Worm (Caenorhabditis elegans): ENCODE data around the gene Y48B6A.10.
A peak's percentile ranks its signal among the peaks of the same experiment; 100 is the strongest.

Y48B6A.10 gene

DNA sequence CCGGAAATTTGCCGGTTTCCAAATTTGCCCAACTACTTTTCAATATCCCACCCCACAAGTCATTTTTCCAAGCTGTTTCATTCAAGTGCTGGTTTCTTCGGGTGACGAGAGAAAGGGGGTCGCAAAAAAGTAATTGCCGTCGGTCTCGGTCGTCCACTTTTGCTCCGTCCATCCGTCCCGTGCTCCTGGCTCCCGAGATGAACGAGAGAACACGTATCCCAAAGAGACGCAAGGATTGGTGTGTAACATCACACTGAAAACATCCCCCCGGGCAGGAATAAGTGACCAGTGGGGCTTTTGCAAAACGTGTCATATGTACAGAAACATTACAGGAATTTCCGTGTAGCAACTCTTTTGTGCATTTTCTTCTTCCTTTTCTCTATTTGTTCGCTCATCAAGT lies 37.6 kb upstream of the Y48B6A.10 start:
- TF ChIP-seq dmd-9 (GFP tag; IDR thresholded peaks at IDR 0.05) (no peak), daf-8 (GFP tag; IDR thresholded peaks at IDR 0.05) (no peak), mep-1 (tag; optimal IDR thresholded peaks at IDR 0.05) (no peak), php-3 (GFP tag; IDR thresholded peaks at IDR 0.05) (no peak), nhr-25 (tag; optimal IDR thresholded peaks at IDR 0.05; ENCODE audit: borderline replicate concordance, insufficient read depth) (no peak), spr-1 (tag; optimal IDR thresholded peaks at IDR 0.05) (no peak), hlh-11 (tag; optimal IDR thresholded peaks at IDR 0.05) (peak; percentile 12), spr-3 (GFP tag; optimal IDR thresholded peaks at IDR 0.05) (no peak), F44E2.7 (GFP tag; IDR thresholded peaks at IDR 0.05) (peak; percentile 35; the same call in 1 of the 2 replicates), mes-2 (tag; optimal IDR thresholded peaks at IDR 0.05; ENCODE audit: poor library complexity, severe bottlenecking) (no peak), tra-1 (GFP tag; IDR thresholded peaks at IDR 0.05) (no peak)

ce11 chrII:14178233-14178969 lies 35.8 kb upstream of the Y48B6A.10 start, which contains the start of gene efhd-1:
TSS of gene efhd-1 (plus strand) at chrII:14178814.
- TF ChIP-seq Y5F2A.4 (GFP tag; optimal IDR thresholded peaks at IDR 0.05) = no peak
- peak; percentile 14 for TF ChIP-seq hlh-11 (tag; optimal IDR thresholded peaks at IDR 0.05)
- peak in 1 of 2 experiments; percentile 54 for TF ChIP-seq daf-16 (GFP tag; optimal IDR thresholded peaks at IDR 0.05)
- TF ChIP-seq daf-16 (tag; optimal IDR thresholded peaks at IDR 0.05) = no peak

DNA sequence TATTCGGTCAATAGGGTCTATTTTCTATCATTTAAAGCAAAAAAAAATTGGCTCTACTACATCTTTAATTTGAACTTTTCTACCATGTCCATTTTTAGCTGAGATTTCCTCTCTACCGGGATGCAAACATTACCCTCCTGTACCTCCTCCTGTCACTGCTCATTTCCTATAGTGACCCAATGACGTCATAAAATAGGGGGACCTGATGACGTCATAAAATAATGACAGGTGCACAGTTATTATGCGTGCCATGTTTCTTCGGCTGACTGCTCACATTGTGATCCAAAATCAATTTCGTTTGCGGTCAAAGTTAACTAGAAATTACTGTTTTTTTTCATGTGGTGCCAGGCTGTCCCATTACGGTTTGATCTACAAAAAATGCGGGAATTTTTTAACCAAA lies 27.3 kb upstream of the Y48B6A.10 start:
- TF ChIP-seq hif-1 (tag; optimal IDR thresholded peaks at IDR 0.05) (no peak), Y75B8A.6 (GFP tag; IDR thresholded peaks at IDR 0.05) (no peak), php-3 (GFP tag; IDR thresholded peaks at IDR 0.05) (no peak), pqm-1 (tag; optimal IDR thresholded peaks at IDR 0.05) (no peak), spr-3 (GFP tag; optimal IDR thresholded peaks at IDR 0.05) (no peak)

DNA sequence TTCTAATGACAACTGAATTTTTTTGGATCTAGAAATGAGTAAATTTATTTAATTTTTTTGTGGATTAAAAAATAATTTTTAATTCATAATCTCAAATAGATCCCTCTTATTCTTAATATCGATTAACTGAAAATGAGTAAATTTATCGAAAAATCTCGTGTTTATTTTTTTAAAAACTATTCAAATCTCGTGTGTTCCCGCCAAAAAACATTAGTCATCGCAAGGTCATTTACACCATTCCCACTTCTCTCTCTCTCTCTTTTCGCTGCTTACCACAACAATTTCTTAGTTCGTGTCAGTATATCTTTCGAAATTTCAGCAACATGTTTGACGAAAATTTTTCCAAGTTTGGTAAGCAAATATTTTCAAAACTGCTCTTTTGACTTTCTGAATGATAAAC lies 26.8 kb upstream of the Y48B6A.10 start:
- TF ChIP-seq aha-1 (tag) (peak; percentile 15), tag-97 (GFP tag; IDR thresholded peaks at IDR 0.05) (no peak), daf-19 (GFP tag; conservative IDR thresholded peaks at IDR 0.05) (no peak)

- TF ChIP-seq aha-1 (tag) (peak; percentile 81), unc-130 (GFP tag; optimal IDR thresholded peaks at IDR 0.05) (no peak), ceh-82 (tag; optimal IDR thresholded peaks at IDR 0.05) (no peak)
These were observed 18.3 kb upstream of the Y48B6A.10 start for ce11 chrII:14195931-14196330.

- TF ChIP-seq F10B5.3 (tag; optimal IDR thresholded peaks at IDR 0.05) (no peak), nhr-102 (tag; optimal IDR thresholded peaks at IDR 0.05) (no peak), hmg-1.1 (GFP tag; IDR thresholded peaks at IDR 0.05) (no peak), ZK337.2 (GFP tag; IDR thresholded peaks at IDR 0.05) (no peak), skn-1 (tag; optimal IDR thresholded peaks at IDR 0.05) (no peak)
These were observed 16.6 kb upstream of the Y48B6A.10 start, which contains the start of gene ace-4 for ce11 chrII:14197499-14198096. TSS of gene ace-4 (plus strand) at chrII:14198046.

DNA sequence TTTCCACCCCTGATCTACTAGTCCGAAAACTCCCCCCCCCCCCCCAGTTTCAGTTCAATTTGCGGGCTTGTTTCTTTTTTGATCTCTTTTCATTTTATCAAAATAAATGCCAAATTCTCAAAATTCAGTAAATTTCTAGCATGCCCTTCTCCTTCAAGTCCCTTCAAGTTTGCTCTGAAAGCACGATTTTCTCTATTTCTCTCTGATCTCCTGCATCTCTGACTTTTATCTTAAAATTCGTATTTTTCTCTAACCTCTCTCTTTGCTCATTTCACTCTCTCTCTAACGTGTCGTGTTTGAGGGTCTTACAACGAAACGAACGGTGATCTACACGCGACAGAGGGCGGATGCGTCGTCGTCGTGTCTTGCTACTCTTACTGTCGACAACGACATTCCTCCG lies 8.9 kb upstream of the Y48B6A.10 start, which contains the start of gene ace-3:
TSS of gene ace-3 (plus strand) at position 301 of the 400 bp plus-strand sequence.
- TF ChIP-seq zfp-2 (tag; optimal IDR thresholded peaks at IDR 0.05) = no peak
- TF ChIP-seq unc-62 (GFP tag; optimal IDR thresholded peaks at IDR 0.05 in 1 of 2) = peak in 1 of 2 experiments; percentile 27
- TF ChIP-seq unc-62 (tag; optimal IDR thresholded peaks at IDR 0.05) = no peak
- TF ChIP-seq skn-1 (tag; optimal IDR thresholded peaks at IDR 0.05) = no peak
